Worm (Caenorhabditis elegans) whole organism, L4 larva: Measurements from ENCODE around the gene mpst-3.

Experiments used
- F44E2.7 ChIP-seq: fragments of 200-800 bp; sonication (Bioruptor generic); IDR thresholded peaks from 2 replicates; pipeline ENCODE4 v2.1.2; 2022; ENCODE audit warnings: missing genetic modification characterization, missing compliant biosample characterization
- T20F7.1 ChIP-seq: fragments of 200-800 bp; sonication (Bioruptor generic); optimal IDR thresholded peaks from 2 replicates; lab custom pipeline; 2018; ENCODE audit warnings: mild to moderate bottlenecking, missing genetic modification characterization, missing compliant biosample characterization
- Y105C5A.15 ChIP-seq: fragments of 200-800 bp; sonication (Bioruptor generic); IDR thresholded peaks from 2 replicates; pipeline ENCODE4 v1.3.6; 2022; ENCODE audit warnings: missing genetic modification characterization, missing compliant biosample characterization
- Y48G9A.11 ChIP-seq: fragments of 200-800 bp; sonication (Bioruptor generic); IDR thresholded peaks from 2 replicates; pipeline ENCODE4 v1.3.6; 2022; ENCODE audit warnings: missing genetic modification reagents, missing genetic modification characterization, missing compliant biosample characterization
- Y5F2A.4 ChIP-seq: fragments of 200-800 bp; sonication (Bioruptor generic); optimal IDR thresholded peaks from 2 replicates; lab custom pipeline; 2018; ENCODE audit warnings: mild to moderate bottlenecking, missing genetic modification characterization, missing compliant biosample characterization
- ZK546.5 ChIP-seq, 2 experiments: sonication (generic microtip); optimal IDR thresholded peaks; 2 replicates each; lab custom pipeline; 2017; ENCODE audit warnings: missing biosample characterization in 2 of 2, missing genetic modification characterization in 2 of 2
- aha-1 ChIP-seq: fragments of 150-350 bp; peaks from one replicate; lab custom pipeline; 2014; ENCODE audit warnings: missing biosample characterization, missing genetic modification characterization
- arid-1 ChIP-seq: fragments of 200-800 bp; sonication (Bioruptor generic); conservative IDR thresholded peaks from 2 replicates; pipeline ENCODE4 v1.3.6; 2022; ENCODE audit warnings: missing genetic modification reagents, missing genetic modification characterization, missing compliant biosample characterization
- ceh-20 ChIP-seq: fragments of 200-800 bp; sonication (Bioruptor generic); IDR thresholded peaks from 2 replicates; pipeline ENCODE4 v1.3.6; 2022; ENCODE audit warnings: missing genetic modification reagents, missing genetic modification characterization, missing compliant biosample characterization
- ceh-28 ChIP-seq: fragments of 150-350 bp; optimal IDR thresholded peaks from 2 replicates; lab custom pipeline; 2014; ENCODE audit warnings: missing biosample characterization, missing genetic modification reagents, missing genetic modification characterization
- ceh-44 ChIP-seq: fragments of 200-800 bp; sonication (Bioruptor generic); IDR thresholded peaks from 2 replicates; pipeline ENCODE4 v1.3.6; 2022; ENCODE audit warnings: missing genetic modification reagents, missing genetic modification characterization, missing compliant biosample characterization
- ceh-62 ChIP-seq: sonication (generic microtip); optimal IDR thresholded peaks from 2 replicates; lab custom pipeline; 2017; ENCODE audit warnings: missing biosample characterization, missing genetic modification characterization
- ceh-82 ChIP-seq: sonication (generic microtip); optimal IDR thresholded peaks from 2 replicates; lab custom pipeline; 2017; ENCODE audit warnings: missing biosample characterization, missing genetic modification characterization
- cey-2 ChIP-seq: sonication (generic microtip); optimal IDR thresholded peaks from 3 replicates; lab custom pipeline; 2017; ENCODE audit warnings: missing genetic modification characterization, mild to moderate bottlenecking, missing compliant biosample characterization, antibody characterized with exemption, borderline replicate concordance; ENCODE audit not compliant: insufficient read depth
- daf-12 ChIP-seq: fragments of 150-350 bp; optimal IDR thresholded peaks from 2 replicates; lab custom pipeline; 2014; ENCODE audit warnings: missing biosample characterization, missing genetic modification reagents, missing genetic modification characterization
- daf-16 ChIP-seq, 3 experiments: sonication (generic microtip); optimal IDR thresholded peaks; 2 replicates each; lab custom pipeline; 2016 to 2017; ENCODE audit warnings: missing genetic modification characterization in 3 of 3, missing genetic modification reagents in 3 of 3, mild to moderate bottlenecking in 2 of 3, missing compliant biosample characterization in 2 of 3, missing biosample characterization in 1 of 3, moderate library complexity in 1 of 3
- dmd-9 ChIP-seq: fragments of 200-800 bp; sonication (Bioruptor generic); IDR thresholded peaks from 2 replicates; pipeline ENCODE4 v1.3.6; 2022; ENCODE audit warnings: missing genetic modification reagents, missing genetic modification characterization, missing compliant biosample characterization
- dve-1 ChIP-seq: sonication (generic microtip); optimal IDR thresholded peaks from 2 replicates; lab custom pipeline; 2017; ENCODE audit warnings: antibody characterized with exemption, mild to moderate bottlenecking, missing genetic modification characterization, missing compliant biosample characterization; ENCODE audit not compliant: insufficient read depth
- fkh-10 ChIP-seq: fragments of 150-350 bp; optimal IDR thresholded peaks from 2 replicates; lab custom pipeline; 2014; ENCODE audit warnings: missing biosample characterization, missing genetic modification reagents, missing genetic modification characterization
- fos-1 ChIP-seq: fragments of 150-350 bp; optimal IDR thresholded peaks from 2 replicates; lab custom pipeline; 2014; ENCODE audit warnings: missing biosample characterization, missing genetic modification characterization
- gei-8 ChIP-seq: fragments of 200-800 bp; sonication (Bioruptor generic); optimal IDR thresholded peaks from 2 replicates; lab custom pipeline; 2018; ENCODE audit warnings: mild to moderate bottlenecking, missing genetic modification characterization, missing compliant biosample characterization
- hlh-11 ChIP-seq: fragments of 200-800 bp; sonication (Bioruptor generic); optimal IDR thresholded peaks from 2 replicates; lab custom pipeline; 2018; ENCODE audit warnings: mild to moderate bottlenecking, missing genetic modification characterization, missing compliant biosample characterization
- hlh-30 ChIP-seq: sonication (generic microtip); optimal IDR thresholded peaks from 2 replicates; lab custom pipeline; 2017; ENCODE audit warnings: antibody characterized with exemption, mild to moderate bottlenecking, missing genetic modification characterization, missing compliant biosample characterization; ENCODE audit not compliant: insufficient read depth
- hmg-1.1 ChIP-seq: fragments of 200-800 bp; sonication (Bioruptor generic); IDR thresholded peaks from 2 replicates; pipeline ENCODE4 v1.3.6; 2022; ENCODE audit warnings: missing genetic modification reagents, missing genetic modification characterization, missing compliant biosample characterization
- lin-39 ChIP-seq: fragments of 150-350 bp; optimal IDR thresholded peaks from 2 replicates; lab custom pipeline; 2014; ENCODE audit warnings: missing biosample characterization, missing genetic modification reagents, missing genetic modification characterization
- lir-3 ChIP-seq: sonication (generic microtip); optimal IDR thresholded peaks from 2 replicates; lab custom pipeline; 2016; ENCODE audit warnings: mild to moderate bottlenecking, missing genetic modification characterization, missing compliant biosample characterization
- lsy-2 ChIP-seq, 2 experiments: fragments of 150-350 bp in 1 of 2; sonication (generic microtip) in 1 of 2; optimal IDR thresholded peaks; 2 replicates each; lab custom pipeline; 2014 to 2017; ENCODE audit warnings: missing biosample characterization in 2 of 2, missing genetic modification characterization in 2 of 2
- mdl-1 ChIP-seq, 2 experiments: fragments of 150-350 bp in 1 of 2; sonication (generic microtip) in 1 of 2; optimal IDR thresholded peaks; 2 replicates each; lab custom pipeline; 2014 to 2017; ENCODE audit warnings: missing biosample characterization in 2 of 2, missing genetic modification characterization in 2 of 2
- mes-2 ChIP-seq: sonication (generic microtip); optimal IDR thresholded peaks from 2 replicates; lab custom pipeline; 2016; ENCODE audit warnings: missing genotype, mild to moderate bottlenecking, missing genetic modification characterization, missing compliant biosample characterization; ENCODE audit not compliant: poor library complexity, severe bottlenecking
- mxl-2 ChIP-seq: fragments of 200-800 bp; sonication (Bioruptor generic); conservative IDR thresholded peaks from 2 replicates; pipeline ENCODE4 v1.3.6; 2022; ENCODE audit warnings: missing genetic modification reagents, missing genetic modification characterization, missing compliant biosample characterization
- mxl-3 ChIP-seq: fragments of 200-800 bp; sonication (Bioruptor generic); optimal IDR thresholded peaks from 2 replicates; lab custom pipeline; 2018; ENCODE audit warnings: mild to moderate bottlenecking, missing genetic modification characterization, missing compliant biosample characterization
- nhr-10 ChIP-seq: fragments of 150-350 bp; optimal IDR thresholded peaks from 2 replicates; lab custom pipeline; 2014; ENCODE audit warnings: missing biosample characterization, missing genetic modification characterization
- nhr-111 ChIP-seq: fragments of 200-800 bp; sonication (Bioruptor generic); optimal IDR thresholded peaks from 2 replicates; lab custom pipeline; 2018; ENCODE audit warnings: mild to moderate bottlenecking, missing genetic modification characterization, missing compliant biosample characterization
- nhr-25 ChIP-seq: sonication (generic microtip); optimal IDR thresholded peaks from 2 replicates; lab custom pipeline; 2017; ENCODE audit warnings: missing genetic modification characterization, mild to moderate bottlenecking, missing compliant biosample characterization, antibody characterized with exemption, moderate library complexity, borderline replicate concordance; ENCODE audit not compliant: insufficient read depth
- nhr-28 ChIP-seq: fragments of 150-350 bp; optimal IDR thresholded peaks from 2 replicates; lab custom pipeline; 2014; ENCODE audit warnings: missing biosample characterization, missing genetic modification characterization
- nhr-42 ChIP-seq: fragments of 200-800 bp; sonication (Bioruptor generic); IDR thresholded peaks from 2 replicates; pipeline ENCODE4 v1.3.6; 2022; ENCODE audit warnings: missing genetic modification characterization, missing compliant biosample characterization
- nhr-6 ChIP-seq: fragments of 150-350 bp; optimal IDR thresholded peaks from 2 replicates; lab custom pipeline; 2014; ENCODE audit warnings: missing biosample characterization, missing genetic modification characterization
- nhr-76 ChIP-seq: fragments of 150-350 bp; optimal IDR thresholded peaks from 2 replicates; lab custom pipeline; 2014; ENCODE audit warnings: missing biosample characterization, missing genetic modification characterization
- pha-4 ChIP-seq, 2 experiments: fragments of 150-350 bp in 1 of 2; fragments of 200-800 bp in 1 of 2; sonication (Bioruptor generic) in 1 of 2; IDR thresholded peaks in 1 of 2; optimal IDR thresholded peaks in 1 of 2; 2 replicates each; pipeline versions ENCODE4 v1.3.6 to Lab custom; 2014 to 2022; ENCODE audit warnings: missing genetic modification characterization in 2 of 2, missing genetic modification reagents in 2 of 2, missing biosample characterization in 1 of 2, missing compliant biosample characterization in 1 of 2
- php-3 ChIP-seq: fragments of 200-800 bp; sonication (Bioruptor generic); IDR thresholded peaks from 2 replicates; pipeline ENCODE4 v1.3.6; 2022; ENCODE audit warnings: missing genetic modification reagents, missing genetic modification characterization, missing compliant biosample characterization
- rbr-2 ChIP-seq: sonication (generic microtip); optimal IDR thresholded peaks from 2 replicates; lab custom pipeline; 2016; ENCODE audit warnings: missing genotype, missing genetic modification characterization, missing compliant biosample characterization
- snpc-1.2 ChIP-seq: fragments of 200-800 bp; sonication (Bioruptor generic); IDR thresholded peaks from 2 replicates; pipeline ENCODE4 v1.3.6; 2022; ENCODE audit warnings: missing genetic modification reagents, missing genetic modification characterization, missing compliant biosample characterization
- spr-1 ChIP-seq: sonication (generic microtip); optimal IDR thresholded peaks from 2 replicates; lab custom pipeline; 2016; ENCODE audit warnings: mild to moderate bottlenecking, missing genetic modification characterization, missing compliant biosample characterization
- spr-3 ChIP-seq: fragments of 200-800 bp; sonication (Bioruptor generic); optimal IDR thresholded peaks from 2 replicates; lab custom pipeline; 2018; ENCODE audit warnings: mild to moderate bottlenecking, missing genetic modification characterization, missing compliant biosample characterization
- unc-130 ChIP-seq: sonication (generic microtip); optimal IDR thresholded peaks from 2 replicates; lab custom pipeline; 2016; ENCODE audit warnings: missing genetic modification reagents, missing genetic modification characterization, missing compliant biosample characterization
- unc-39 ChIP-seq: sonication (generic microtip); optimal IDR thresholded peaks from 2 replicates; lab custom pipeline; 2017; ENCODE audit warnings: missing biosample characterization, missing genetic modification characterization
- vab-7 ChIP-seq: fragments of 200-800 bp; sonication (Bioruptor generic); IDR thresholded peaks from 2 replicates; pipeline ENCODE4 v1.3.6; 2022; ENCODE audit warnings: missing genetic modification reagents, missing genetic modification characterization, missing compliant biosample characterization
- zfp-2 ChIP-seq: sonication (generic microtip); optimal IDR thresholded peaks from 2 replicates; lab custom pipeline; 2016; ENCODE audit warnings: mild to moderate bottlenecking, missing genetic modification characterization, missing compliant biosample characterization

mpst-3 gene

ce11 chrV:14848510-14849206 is 46.8 kb upstream of the mpst-3 start (continued):
- TF ChIP-seq fos-1 (tag; lab: Kevin White, UChicago) (no peak), mes-2 (tag; lab: Kevin White, UChicago) (peak; percentile 44), php-3 (GFP tag; lab: Robert Waterston, UW) (peak; percentile 90), pha-4 (GFP tag; IDR thresholded peaks at IDR 0.05; lab: Robert Waterston, UW) (0 out of 2 replicates have a peak, but pooled peaks have one; percentile 8), pha-4 (tag; optimal IDR thresholded peaks at IDR 0.05; lab: Kevin White, UChicago) (peak; percentile 53), nhr-10 (tag; lab: Kevin White, UChicago) (no peak), hlh-30 (tag; lab: Kevin White, UChicago) (peak; percentile 98), fkh-10 (GFP tag; lab: Kevin White, UChicago) (no peak), rbr-2 (tag; lab: Kevin White, UChicago) (peak; percentile 24), ceh-62 (tag; lab: Kevin White, UChicago) (no peak), dve-1 (tag; lab: Kevin White, UChicago) (peak; percentile 95), lsy-2 (tag; optimal IDR thresholded peaks at IDR 0.05; lab: Kevin White, UChicago) (peak in 1 of 2 experiments; percentile 67), zfp-2 (tag; lab: Kevin White, UChicago) (no peak), Y105C5A.15 (GFP tag; lab: Robert Waterston, UW) (no peak), vab-7 (GFP tag; lab: Robert Waterston, UW) (no peak), mxl-3 (GFP tag; lab: Kevin White, UChicago) (peak; percentile 84), spr-3 (GFP tag; lab: Kevin White, UChicago) (no peak), dmd-9 (GFP tag; lab: Robert Waterston, UW) (no peak), ceh-28 (tag; lab: Kevin White, UChicago) (no peak), ceh-44 (no peak), nhr-111 (GFP tag; lab: Kevin White, UChicago) (no peak), hmg-1.1 (no peak), Y48G9A.11 (no peak), mxl-2 (0 out of 2 replicates have a peak, but pooled peaks have one; percentile 43), ceh-20 (GFP tag; lab: Robert Waterston, UW) (peak; percentile 96), unc-39 (tag; lab: Kevin White, UChicago) (no peak), daf-12 (no peak), unc-130 (GFP tag; lab: Kevin White, UChicago) (no peak), cey-2 (tag; lab: Kevin White, UChicago) (peak; percentile 85), T20F7.1 (GFP tag; lab: Kevin White, UChicago) (peak; percentile 69), daf-16 (GFP tag; optimal IDR thresholded peaks at IDR 0.05; lab: Kevin White, UChicago) (peak in 1 of 2 experiments; percentile 52), daf-16 (tag; optimal IDR thresholded peaks at IDR 0.05; lab: Kevin White, UChicago) (peak; percentile 93), lir-3 (tag; lab: Kevin White, UChicago) (no peak), mdl-1 (tag; optimal IDR thresholded peaks at IDR 0.05; lab: Kevin White, UChicago) (peak; percentile 67 to 96), nhr-76 (tag; lab: Kevin White, UChicago) (no peak), nhr-6 (peak; percentile 38), arid-1 (GFP tag; lab: Robert Waterston, UW) (no peak), Y5F2A.4 (GFP tag; lab: Kevin White, UChicago) (no peak), hlh-11 (tag; lab: Kevin White, UChicago) (peak; percentile 96), F44E2.7 (GFP tag; lab: Robert Waterston, UW) (no peak), lin-39 (no peak), aha-1 (tag; lab: Kevin White, UChicago) (peak; percentile 75), snpc-1.2 (GFP tag; lab: Robert Waterston, UW) (no peak), ceh-82 (tag; lab: Kevin White, UChicago) (no peak), spr-1 (tag; lab: Kevin White, UChicago) (no peak), nhr-42 (GFP tag; lab: Robert Waterston, UW) (no peak), nhr-28 (tag; lab: Kevin White, UChicago) (peak; percentile 75), gei-8 (GFP tag; lab: Kevin White, UChicago) (peak; percentile 43), ZK546.5 (tag; optimal IDR thresholded peaks at IDR 0.05; lab: Kevin White, UChicago) (no peak), nhr-25 (tag; lab: Kevin White, UChicago) (no peak)
